Worm (Caenorhabditis elegans) whole organism, L1 larva: Measurements from ENCODE around the gene K05D4.9.

Experiments used
- C04F5.9 ChIP-seq: sonication (generic microtip); optimal IDR thresholded peaks from 2 replicates; lab custom pipeline; 2016; ENCODE audit warnings: missing genetic modification characterization, missing compliant biosample characterization
- aly-2 ChIP-seq: fragments of 150-350 bp; optimal IDR thresholded peaks from 2 replicates; lab custom pipeline; 2014; ENCODE audit warnings: missing biosample characterization, missing genetic modification characterization
- fkh-10 ChIP-seq: sonication (generic microtip); optimal IDR thresholded peaks from 2 replicates; lab custom pipeline; 2017; ENCODE audit warnings: missing biosample characterization, missing genetic modification reagents, missing genetic modification characterization
- sox-4 ChIP-seq: sonication (generic microtip); optimal IDR thresholded peaks from 2 replicates; lab custom pipeline; 2016; ENCODE audit warnings: missing genetic modification characterization, missing compliant biosample characterization
- unc-130 ChIP-seq: fragments of 150-350 bp; optimal IDR thresholded peaks from 2 replicates; lab custom pipeline; 2017; ENCODE audit warnings: missing biosample characterization, missing genetic modification characterization, inconsistent platforms
- vab-15 ChIP-seq: sonication (generic microtip); optimal IDR thresholded peaks from 2 replicates; lab custom pipeline; 2017; ENCODE audit warnings: missing genotype, mild to moderate bottlenecking, missing genetic modification characterization, missing compliant biosample characterization

- TF ChIP-seq unc-130 (tag; lab: Kevin White, UChicago): no peak
- no peak for TF ChIP-seq C04F5.9 (tag; lab: Kevin White, UChicago)
- no peak for TF ChIP-seq vab-15 (tag; lab: Kevin White, UChicago)
- no peak for TF ChIP-seq fkh-10 (GFP tag; lab: Kevin White, UChicago)
- no peak for TF ChIP-seq aly-2 (tag; lab: Kevin White, UChicago)
- no peak for TF ChIP-seq sox-4 (tag; lab: Kevin White, UChicago)
Observed at ce11 chrV:16132705-16133104, 38.9 kb downstream of the K05D4.9 start, which contains the start of gene fbxa-144.
